Fruit fly (Drosophila melanogaster) whole organism, embryonic: ENCODE data around the gene Cyfip.

Experiments used
- ATbp ChIP-seq: fragments of 200-800 bp; sonication (Bioruptor generic); optimal IDR thresholded peaks from 2 replicates; lab custom pipeline; 2017; ENCODE audit warnings: missing biosample characterization, mild to moderate bottlenecking, missing genetic modification characterization, missing genetic modification reagents
- Blimp-1 ChIP-seq: fragments of 200-800 bp; sonication (Bioruptor generic); optimal IDR thresholded peaks from 3 replicates; lab custom pipeline; 2018; ENCODE audit warnings: missing biosample characterization, missing genetic modification characterization, mild to moderate bottlenecking, moderate library complexity, missing genetic modification reagents
- CG12071 ChIP-seq: fragments of 200-800 bp; sonication (Bioruptor generic); optimal IDR thresholded peaks from 3 replicates; lab custom pipeline; 2018; ENCODE audit warnings: missing biosample characterization, mild to moderate bottlenecking, missing genetic modification characterization
- CG13123 ChIP-seq: fragments of 200-800 bp; sonication (Bioruptor generic); optimal IDR thresholded peaks from 2 replicates; lab custom pipeline; 2016; ENCODE audit warnings: missing biosample characterization, missing genetic modification characterization
- CG13296 ChIP-seq: fragments of 200-800 bp; sonication (Bioruptor generic); optimal IDR thresholded peaks from 3 replicates; lab custom pipeline; 2018; ENCODE audit warnings: missing biosample characterization, mild to moderate bottlenecking, missing genetic modification characterization
- CG13775 ChIP-seq: fragments of 200-800 bp; sonication (Bioruptor generic); optimal IDR thresholded peaks from 3 replicates; lab custom pipeline; 2017; ENCODE audit warnings: missing biosample characterization, mild to moderate bottlenecking, missing genetic modification characterization
- CG13894 ChIP-seq: fragments of 200-800 bp; sonication (Bioruptor generic); optimal IDR thresholded peaks from 3 replicates; lab custom pipeline; 2018; ENCODE audit warnings: missing biosample characterization, mild to moderate bottlenecking, missing genetic modification characterization, moderate library complexity
- CG15011 ChIP-seq: fragments of 200-800 bp; sonication (Bioruptor generic); optimal IDR thresholded peaks from 3 replicates; lab custom pipeline; 2018; ENCODE audit warnings: missing biosample characterization, mild to moderate bottlenecking, missing genetic modification characterization
- CG15514 ChIP-seq: fragments of 200-800 bp; sonication (Bioruptor generic); optimal IDR thresholded peaks from 3 replicates; lab custom pipeline; 2017; ENCODE audit warnings: missing biosample characterization, missing genetic modification characterization, mild to moderate bottlenecking, moderate library complexity, missing genetic modification reagents
- CG1603 ChIP-seq: fragments of 200-800 bp; sonication (Bioruptor generic); optimal IDR thresholded peaks from 2 replicates; lab custom pipeline; 2019; ENCODE audit warnings: missing biosample characterization, mild to moderate bottlenecking, missing genetic modification characterization, moderate library complexity
- CG18262 ChIP-seq: fragments of 200-800 bp; optimal IDR thresholded peaks from 3 replicates; lab custom pipeline; 2019; ENCODE audit warnings: missing biosample characterization, mild to moderate bottlenecking, missing genetic modification characterization, moderate library complexity
- CG18599 ChIP-seq: fragments of 200-800 bp; sonication (Bioruptor generic); optimal IDR thresholded peaks from 3 replicates; lab custom pipeline; 2017; ENCODE audit warnings: missing biosample characterization, missing genetic modification characterization, mild to moderate bottlenecking, moderate library complexity, missing genetic modification reagents
- CG2199 ChIP-seq: fragments of 200-800 bp; sonication (Bioruptor generic); IDR thresholded peaks from 3 replicates; pipeline ENCODE4 v1.3.6; 2022; ENCODE audit warnings: missing biosample characterization, missing genetic modification characterization
- CG2202 ChIP-seq: fragments of 200-800 bp; sonication (Bioruptor generic); optimal IDR thresholded peaks from 2 replicates; lab custom pipeline; 2018; ENCODE audit warnings: missing biosample characterization, mild to moderate bottlenecking, missing genetic modification characterization
- CG2678 ChIP-seq: fragments of 200-800 bp; sonication (Bioruptor generic); optimal IDR thresholded peaks from 3 replicates; lab custom pipeline; 2019; ENCODE audit warnings: missing biosample characterization, mild to moderate bottlenecking, missing genetic modification characterization, moderate library complexity
- CG32772 ChIP-seq: fragments of 200-800 bp; sonication (Bioruptor generic); IDR thresholded peaks from 2 replicates; pipeline ENCODE4 v1.3.6; 2022; ENCODE audit warnings: missing biosample characterization, missing genetic modification characterization
- CG3281 ChIP-seq: fragments of 200-800 bp; sonication (Bioruptor generic); optimal IDR thresholded peaks from 3 replicates; lab custom pipeline; 2017; ENCODE audit warnings: missing biosample characterization, mild to moderate bottlenecking, missing genetic modification characterization
- CG4282 ChIP-seq: fragments of 200-800 bp; sonication (Bioruptor generic); optimal IDR thresholded peaks from 2 replicates; lab custom pipeline; 2016; ENCODE audit warnings: missing biosample characterization, missing genetic modification characterization
- CG4820 ChIP-seq: fragments of 200-800 bp; sonication (Bioruptor generic); optimal IDR thresholded peaks from 3 replicates; lab custom pipeline; 2016; ENCODE audit warnings: missing biosample characterization, missing genetic modification characterization
- CG5245 ChIP-seq: fragments of 200-800 bp; sonication (Bioruptor generic); optimal IDR thresholded peaks from 3 replicates; lab custom pipeline; 2016; ENCODE audit warnings: missing biosample characterization, missing genetic modification characterization
- CG6813 ChIP-seq: fragments of 200-800 bp; sonication (Bioruptor generic); optimal IDR thresholded peaks from 2 replicates; lab custom pipeline; 2017; ENCODE audit warnings: missing biosample characterization, missing genetic modification characterization, mild to moderate bottlenecking, moderate library complexity, missing genetic modification reagents
- CG8388 ChIP-seq: fragments of 200-800 bp; sonication (Bioruptor generic); optimal IDR thresholded peaks from 2 replicates; lab custom pipeline; 2019; ENCODE audit warnings: missing biosample characterization, mild to moderate bottlenecking, missing genetic modification characterization, moderate library complexity
- CG8944 ChIP-seq: fragments of 200-800 bp; sonication (Bioruptor generic); optimal IDR thresholded peaks from 3 replicates; lab custom pipeline; 2016; ENCODE audit warnings: missing biosample characterization, missing genetic modification characterization
- CG9727 ChIP-seq: fragments of 200-800 bp; sonication (Bioruptor generic); optimal IDR thresholded peaks from 3 replicates; lab custom pipeline; 2017; ENCODE audit warnings: missing biosample characterization, mild to moderate bottlenecking, missing genetic modification characterization
- Ets65A ChIP-seq: fragments of 200-800 bp; sonication (Bioruptor generic); peaks from one replicate; lab custom pipeline; 2016; ENCODE audit warnings: missing biosample characterization, missing genetic modification characterization
- Fer1 ChIP-seq: fragments of 200-800 bp; sonication (Bioruptor generic); optimal IDR thresholded peaks from 2 replicates; lab custom pipeline; 2017; ENCODE audit warnings: missing biosample characterization, mild to moderate bottlenecking, missing genetic modification characterization
- Fer3 ChIP-seq: fragments of 200-800 bp; sonication (Bioruptor generic); optimal IDR thresholded peaks from 2 replicates; lab custom pipeline; 2018; ENCODE audit warnings: missing biosample characterization, mild to moderate bottlenecking, missing genetic modification characterization, moderate library complexity
- H15 ChIP-seq: fragments of 200-800 bp; sonication (Bioruptor generic); IDR thresholded peaks from 3 replicates; pipeline ENCODE4 v1.3.6; 2022; ENCODE audit warnings: missing biosample characterization, missing genetic modification characterization
- Hmr ChIP-seq: fragments of 200-800 bp; sonication (Bioruptor generic); optimal IDR thresholded peaks from 3 replicates; lab custom pipeline; 2017; ENCODE audit warnings: mild to moderate bottlenecking, missing biosample characterization, missing genetic modification reagents, missing genetic modification characterization
- Hr78 ChIP-seq, 2 experiments: fragments of 200-800 bp in 1 of 2; fragments of >200 bp in 1 of 2; sonication (Bioruptor generic) in 1 of 2; optimal IDR thresholded peaks; 2 replicates each; lab custom pipeline; 2017 to 2019; ENCODE audit warnings: missing biosample characterization in 2 of 2, missing genetic modification characterization in 2 of 2, mild to moderate bottlenecking in 1 of 2, moderate library complexity in 1 of 2
- Kr ChIP-seq: fragments of 200-800 bp; sonication (Bioruptor generic); optimal IDR thresholded peaks from 2 replicates; lab custom pipeline; 2017; ENCODE audit warnings: missing biosample characterization, mild to moderate bottlenecking, missing genetic modification characterization
- Med ChIP-seq: fragments of 200-800 bp; sonication (Bioruptor generic); peaks from one replicate; lab custom pipeline; 2016; ENCODE audit warnings: missing biosample characterization, missing genetic modification characterization, mild to moderate bottlenecking, inconsistent platforms, moderate library complexity
- Meics ChIP-seq: fragments of 200-800 bp; sonication (Bioruptor generic); optimal IDR thresholded peaks from 2 replicates; lab custom pipeline; 2017; ENCODE audit warnings: missing biosample characterization, mild to moderate bottlenecking, missing genetic modification characterization
- NfI ChIP-seq: fragments of 200-800 bp; sonication (Bioruptor generic); optimal IDR thresholded peaks from 3 replicates; lab custom pipeline; 2018; ENCODE audit warnings: missing biosample characterization, mild to moderate bottlenecking, missing genetic modification characterization, moderate library complexity
- Sry-β ChIP-seq: fragments of 200-800 bp; sonication (Bioruptor generic); optimal IDR thresholded peaks from 2 replicates; lab custom pipeline; 2018; ENCODE audit warnings: missing biosample characterization, mild to moderate bottlenecking, missing genetic modification characterization, moderate library complexity
- chm ChIP-seq: fragments of 200-800 bp; sonication (Bioruptor generic); IDR thresholded peaks from 2 replicates; pipeline ENCODE4 v1.3.6; 2022; ENCODE audit warnings: missing biosample characterization, missing genetic modification characterization
- dimm ChIP-seq: fragments of 200-800 bp; sonication (Bioruptor generic); IDR thresholded peaks from 2 replicates; pipeline ENCODE4 v1.3.6; 2022; ENCODE audit warnings: missing biosample characterization, missing genetic modification characterization
- fd102C ChIP-seq: fragments of 200-800 bp; sonication (Bioruptor generic); optimal IDR thresholded peaks from 2 replicates; lab custom pipeline; 2018; ENCODE audit warnings: missing biosample characterization, mild to moderate bottlenecking, missing genetic modification characterization, moderate library complexity
- fd3F ChIP-seq: fragments of 200-800 bp; sonication (Bioruptor generic); optimal IDR thresholded peaks from 2 replicates; lab custom pipeline; 2018; ENCODE audit warnings: missing biosample characterization, mild to moderate bottlenecking, missing genetic modification characterization, moderate library complexity
- gsb ChIP-seq: fragments of 200-800 bp; sonication (Bioruptor generic); IDR thresholded peaks from 2 replicates; pipeline ENCODE4 v1.3.6; 2022; ENCODE audit warnings: missing biosample characterization, missing genetic modification characterization
- gt ChIP-seq: fragments of 200-800 bp; sonication (Bioruptor generic); IDR thresholded peaks from 2 replicates; pipeline ENCODE4 v1.3.6; 2022; ENCODE audit warnings: missing biosample characterization, missing genetic modification characterization
- lab ChIP-seq: fragments of 200-800 bp; sonication (Bioruptor generic); optimal IDR thresholded peaks from 3 replicates; lab custom pipeline; 2017; ENCODE audit warnings: missing biosample characterization, missing genetic modification characterization, mild to moderate bottlenecking, moderate library complexity, missing genetic modification reagents
- pan ChIP-seq, 4 experiments: fragments of >200 bp in 3 of 4; fragments of 200-800 bp in 1 of 4; sonication (Bioruptor generic) in 1 of 4; optimal IDR thresholded peaks in 3 of 4; IDR thresholded peaks in 1 of 4; 2 replicates each; pipeline versions ENCODE4 v1.3.6 to Lab custom; 2017 to 2022; ENCODE audit warnings: missing biosample characterization in 2 of 4, missing genetic modification characterization in 2 of 4, mixed read lengths in 1 of 4
- sens ChIP-seq: fragments of 200-800 bp; sonication (Bioruptor generic); peaks from one replicate; lab custom pipeline; 2016; ENCODE audit warnings: missing biosample characterization, missing genetic modification characterization
- tio ChIP-seq: fragments of 200-800 bp; sonication (Bioruptor generic); optimal IDR thresholded peaks from 2 replicates; lab custom pipeline; 2017; ENCODE audit warnings: missing biosample characterization, missing genetic modification characterization, inconsistent platforms
- trh ChIP-seq: fragments of 200-800 bp; sonication (Bioruptor generic); optimal IDR thresholded peaks from 2 replicates; lab custom pipeline; 2016; ENCODE audit warnings: missing biosample characterization, missing genetic modification characterization
- zen ChIP-seq: fragments of 200-800 bp; sonication (Bioruptor generic); optimal IDR thresholded peaks from 3 replicates; lab custom pipeline; 2018; ENCODE audit warnings: missing biosample characterization, mild to moderate bottlenecking, missing genetic modification characterization, moderate library complexity
- zfh1 ChIP-seq: fragments of 200-800 bp; sonication (Bioruptor generic); IDR thresholded peaks from 3 replicates; pipeline ENCODE4 v1.3.6; 2022; ENCODE audit warnings: missing biosample characterization, missing genetic modification characterization

Gene Cyfip

DNA sequence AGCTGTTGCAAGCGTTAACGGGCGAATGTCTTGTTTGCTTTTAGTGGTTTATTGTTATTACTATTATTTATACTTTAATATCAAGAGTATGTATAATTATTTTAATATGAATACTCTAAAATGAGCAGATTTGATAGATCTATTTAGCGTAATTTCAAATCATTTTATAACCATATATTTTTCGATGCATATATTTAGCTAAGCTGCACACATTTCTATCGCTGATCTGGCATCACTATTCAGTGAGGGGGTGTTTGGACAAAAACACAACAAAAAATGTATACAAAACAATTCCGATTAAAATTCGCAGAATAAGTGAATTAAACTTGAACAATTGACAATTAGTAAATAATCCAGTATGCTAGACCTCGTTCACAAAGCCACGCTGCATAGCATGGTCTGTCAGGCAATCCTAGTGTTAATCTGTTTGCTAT, 17.9 kb downstream of the Cyfip start, which contains the start of the genes Trs33 and Tmtc4 (continued):
- TF ChIP-seq NfI (GFP tag; lab: Kevin White, UChicago), result peak; percentile 3
- TF ChIP-seq Hr78 (GFP tag; optimal IDR thresholded peaks at IDR 0.05; lab: Kevin White, UChicago), result no peak
- TF ChIP-seq fd102C (GFP tag; lab: Kevin White, UChicago), result no peak
- TF ChIP-seq CG2678 (tag; lab: Kevin White, UChicago), result peak; percentile 64
- TF ChIP-seq CG1603 (tag; lab: Kevin White, UChicago), result peak; percentile 43
- no peak for TF ChIP-seq CG4282 (GFP tag; lab: Kevin White, UChicago)
- no peak for TF ChIP-seq CG5245 (GFP tag; lab: Kevin White, UChicago)
- no peak for TF ChIP-seq trh (GFP tag; lab: Kevin White, UChicago)
- no peak for TF ChIP-seq zen
- no peak for TF ChIP-seq gt (GFP tag; lab: Robert Waterston, UW)
- TF ChIP-seq Ets65A, result peak; percentile 69
- peak; percentile 35 for TF ChIP-seq CG8388 (GFP tag; lab: Kevin White, UChicago)
- peak; percentile 32 for TF ChIP-seq Fer3 (tag; lab: Kevin White, UChicago)
- no peak for TF ChIP-seq CG13894
- peak; percentile 50 for TF ChIP-seq CG18262 (tag; lab: Kevin White, UChicago)
- no peak for TF ChIP-seq pan (optimal IDR thresholded peaks at IDR 0.05; lab: Kevin White, UChicago)
- no peak for TF ChIP-seq pan (GFP tag; optimal IDR thresholded peaks at IDR 0.05 in 1 of 2, IDR thresholded peaks at IDR 0.05 in 1 of 2)
- TF ChIP-seq CG13123 (GFP tag; lab: Kevin White, UChicago), result peak; percentile 15
- no peak for TF ChIP-seq Kr (GFP tag; lab: Kevin White, UChicago)
- no peak for TF ChIP-seq tio (GFP tag; lab: Kevin White, UChicago)
- no peak for TF ChIP-seq CG2202 (tag; lab: Kevin White, UChicago)

DNA sequence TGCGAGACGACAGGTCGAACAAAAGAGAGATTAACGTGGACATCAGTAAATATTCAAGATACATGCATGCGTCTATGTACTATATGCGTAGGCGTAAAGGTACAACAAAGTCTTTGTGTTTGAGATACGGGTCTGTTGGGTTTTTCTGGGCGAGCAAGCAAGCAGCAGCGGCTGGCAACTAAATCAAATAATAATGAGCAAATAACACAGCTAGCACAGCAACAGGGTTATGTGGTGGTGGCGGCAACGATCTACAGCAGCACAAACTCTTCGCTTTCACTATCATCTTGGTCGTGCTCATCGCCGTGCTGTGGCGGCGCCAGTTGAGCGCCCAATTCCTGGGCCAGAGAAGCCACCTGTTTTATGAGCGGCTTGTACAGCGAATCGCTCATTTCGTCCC, 21.0 kb downstream of the Cyfip start:
- TF ChIP-seq fd3F (GFP tag; lab: Kevin White, UChicago), result no peak
- TF ChIP-seq CG32772 (GFP tag; lab: Robert Waterston, UW), result no peak
- TF ChIP-seq H15 (GFP tag; lab: Robert Waterston, UW), result no peak
- peak; percentile 3 for TF ChIP-seq CG9727 (GFP tag; lab: Kevin White, UChicago)
- 0 out of 3 replicates have a peak, but pooled peaks have one; percentile 35 for TF ChIP-seq CG2199
- peak; percentile 14 for TF ChIP-seq Blimp-1 (GFP tag; lab: Kevin White, UChicago)
- peak; percentile 24 for TF ChIP-seq CG2678 (tag; lab: Kevin White, UChicago)
- TF ChIP-seq sens, result peak; percentile 61
- TF ChIP-seq gsb (GFP tag; lab: Robert Waterston, UW), result no peak
- TF ChIP-seq CG13775 (GFP tag; lab: Kevin White, UChicago), result no peak
- TF ChIP-seq CG15011 (GFP tag; lab: Kevin White, UChicago), result peak; percentile 0
- no peak for TF ChIP-seq CG8944 (GFP tag; lab: Kevin White, UChicago)
- TF ChIP-seq Sry-β, result no peak
- TF ChIP-seq CG3281 (GFP tag; lab: Kevin White, UChicago), result peak; percentile 24
- peak; percentile 67 for TF ChIP-seq Med
- peak; percentile 38 for TF ChIP-seq CG13296 (GFP tag; lab: Kevin White, UChicago)
- peak; percentile 5 for TF ChIP-seq Meics (GFP tag; lab: Kevin White, UChicago)
- peak; percentile 44 for TF ChIP-seq CG6813
- TF ChIP-seq lab (GFP tag; lab: Kevin White, UChicago), result peak; percentile 48
- TF ChIP-seq chm, result 0 out of 2 replicates have a peak, but pooled peaks have one; percentile 21
- TF ChIP-seq Hmr (GFP tag; lab: Kevin White, UChicago), result peak; percentile 25
- TF ChIP-seq CG18599 (GFP tag; lab: Kevin White, UChicago), result peak; percentile 20
- no peak for TF ChIP-seq CG4820
- TF ChIP-seq dimm (GFP tag; lab: Robert Waterston, UW), result no peak
- peak; percentile 4 for TF ChIP-seq CG15514 (GFP tag; lab: Kevin White, UChicago)
- peak; percentile 44 for TF ChIP-seq ATbp (GFP tag; lab: Kevin White, UChicago)
- TF ChIP-seq Fer1 (GFP tag; lab: Kevin White, UChicago), result peak; percentile 34
- no peak for TF ChIP-seq zen
- TF ChIP-seq CG12071, result peak; percentile 27
- no peak for TF ChIP-seq zfh1 (GFP tag; lab: Robert Waterston, UW)
